Worm (Caenorhabditis elegans) whole organism, midembryonic: ENCODE measurements around the gene tat-4.

Experiments used
- T22C8.4 ChIP-seq: fragments of 200-800 bp; sonication (Bioruptor generic); IDR thresholded peaks from 2 replicates; pipeline ENCODE4 v1.3.6; 2022; ENCODE audit warnings: missing genetic modification characterization, missing compliant biosample characterization
- cog-1 ChIP-seq: sonication (generic microtip); optimal IDR thresholded peaks from 2 replicates; lab custom pipeline; 2016; ENCODE audit warnings: missing genetic modification characterization, missing compliant biosample characterization
- flt-1 ChIP-seq: fragments of 200-800 bp; sonication (Bioruptor generic); IDR thresholded peaks from 2 replicates; pipeline ENCODE4 v1.3.6; 2022; ENCODE audit warnings: missing genetic modification characterization, missing compliant biosample characterization
- klf-2 ChIP-seq: fragments of 200-800 bp; sonication (Bioruptor generic); conservative IDR thresholded peaks from 2 replicates; pipeline ENCODE4 v1.3.6; 2022; ENCODE audit warnings: missing genetic modification reagents, missing genetic modification characterization, missing compliant biosample characterization
- med-1 ChIP-seq: sonication (generic microtip); optimal IDR thresholded peaks from 2 replicates; lab custom pipeline; 2017; ENCODE audit warnings: missing genetic modification characterization, mild to moderate bottlenecking, missing compliant biosample characterization, antibody characterized with exemption, missing genetic modification reagents; ENCODE audit not compliant: insufficient read depth
- ref-1 ChIP-seq: fragments of 200-800 bp; sonication (Bioruptor generic); conservative IDR thresholded peaks from 2 replicates; pipeline ENCODE4 v1.3.6; 2022; ENCODE audit warnings: missing genetic modification reagents, missing genetic modification characterization, missing compliant biosample characterization
- tab-1 ChIP-seq: fragments of 200-800 bp; sonication (Bioruptor generic); IDR thresholded peaks from 2 replicates; pipeline ENCODE4 v1.3.6; 2022; ENCODE audit warnings: missing genetic modification characterization, missing compliant biosample characterization
- ztf-23 ChIP-seq: fragments of 200-800 bp; sonication (Bioruptor generic); IDR thresholded peaks from 2 replicates; pipeline ENCODE4 v1.3.6; 2022; ENCODE audit warnings: missing genetic modification reagents, missing genetic modification characterization, missing compliant biosample characterization
- ztf-29 ChIP-seq: fragments of 200-800 bp; sonication (Bioruptor generic); IDR thresholded peaks from 2 replicates; pipeline ENCODE4 v1.3.6; 2022; ENCODE audit warnings: missing genetic modification reagents, missing genetic modification characterization, missing compliant biosample characterization

Gene tat-4

DNA sequence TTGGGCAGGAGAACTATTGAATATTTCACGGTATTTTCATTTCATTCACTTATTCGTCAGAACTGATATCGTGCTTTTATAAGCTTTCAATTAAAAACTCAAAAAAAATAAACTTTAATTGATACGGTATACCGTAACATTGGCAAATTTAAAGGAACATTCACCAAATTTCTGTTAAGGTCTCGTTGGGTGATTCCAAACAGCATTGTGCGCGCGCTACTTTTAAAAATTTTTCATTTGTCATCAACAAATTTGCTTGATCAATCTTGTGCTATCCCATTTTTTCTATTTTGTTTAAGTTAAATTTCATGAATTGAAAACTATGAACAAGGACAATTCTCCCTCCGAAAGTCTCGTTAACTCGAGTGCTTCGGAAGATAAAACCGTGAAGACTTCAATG is 45.6 kb downstream of the tat-4 start, which contains the start of gene szy-4:
TSS of gene szy-4 (plus strand) at position 229 of the 400 bp plus-strand sequence.
- TF ChIP-seq tab-1 (no peak), T22C8.4 (no peak), ztf-29 (GFP tag; lab: Robert Waterston, UW) (no peak), klf-2 (GFP tag; lab: Robert Waterston, UW) (no peak), ztf-23 (GFP tag; lab: Robert Waterston, UW) (no peak), med-1 (GFP tag; lab: Kevin White, UChicago) (no peak), cog-1 (tag; lab: Kevin White, UChicago) (no peak), ref-1 (GFP tag; lab: Robert Waterston, UW) (no peak), flt-1 (no peak)

DNA sequence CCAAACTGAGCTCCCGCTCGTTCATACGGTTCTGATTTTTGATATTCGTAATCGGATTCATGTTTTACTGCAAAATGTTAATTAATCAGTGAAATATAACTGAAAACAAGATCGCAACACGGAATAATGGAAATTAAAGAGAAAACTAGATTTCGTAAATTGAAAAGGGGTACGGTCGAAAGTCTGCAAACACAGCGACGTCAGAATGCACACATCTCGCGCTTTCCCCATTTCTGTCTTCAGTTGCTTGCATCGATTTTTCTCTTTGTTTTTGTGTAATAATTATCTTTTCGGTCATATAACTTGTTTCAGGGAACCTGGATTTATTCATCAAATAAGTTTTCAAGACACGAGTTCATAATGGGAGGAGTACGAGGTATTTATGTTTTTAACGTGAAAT is 47.2 kb downstream of the tat-4 start, which contains the start of the genes rbmx-2 and C30B5.2:
TSS of gene rbmx-2 (minus strand) at position 74 of the 400 bp plus-strand sequence.
TSS of gene C30B5.2 (plus strand) at position 306 of the 400 bp plus-strand sequence.
- TF ChIP-seq T22C8.4: peak; percentile 62
- TF ChIP-seq klf-2 (GFP tag; lab: Robert Waterston, UW): no peak
- TF ChIP-seq ref-1 (GFP tag; lab: Robert Waterston, UW): no peak
- TF ChIP-seq cog-1 (tag; lab: Kevin White, UChicago): no peak
- no peak for TF ChIP-seq tab-1
- no peak for TF ChIP-seq ztf-29 (GFP tag; lab: Robert Waterston, UW)
- TF ChIP-seq med-1 (GFP tag; lab: Kevin White, UChicago): no peak
- no peak for TF ChIP-seq flt-1
- TF ChIP-seq ztf-23 (GFP tag; lab: Robert Waterston, UW): peak; percentile 36; the same call in 1 of the 2 replicates

DNA sequence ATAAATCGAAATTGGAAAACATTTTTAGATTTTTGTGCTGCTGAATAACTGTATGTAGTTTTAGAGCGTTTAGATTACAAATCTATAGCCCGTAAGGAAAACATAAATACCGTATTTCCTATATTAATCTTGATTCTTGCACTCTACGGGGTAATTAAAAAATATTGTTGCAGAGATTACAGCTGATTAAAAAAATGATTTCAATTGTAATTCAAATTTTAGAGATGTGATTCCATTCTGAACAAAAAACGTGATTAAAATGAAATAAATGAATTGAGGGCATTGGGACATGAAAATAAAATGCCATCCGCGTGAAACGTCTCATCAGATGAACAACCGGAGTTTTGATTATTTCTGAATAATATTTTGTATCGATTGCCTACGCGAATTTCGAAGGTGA is 51.6 kb downstream of the tat-4 start, which contains the start of gene cpb-2:
TSS of gene cpb-2 (plus strand) at position 301 of the 400 bp plus-strand sequence.
- TF ChIP-seq med-1 (GFP tag; lab: Kevin White, UChicago) (no peak), flt-1 (no peak), cog-1 (tag; lab: Kevin White, UChicago) (no peak), klf-2 (GFP tag; lab: Robert Waterston, UW) (no peak), T22C8.4 (no peak), tab-1 (no peak), ztf-23 (GFP tag; lab: Robert Waterston, UW) (no peak), ztf-29 (GFP tag; lab: Robert Waterston, UW) (no peak), ref-1 (GFP tag; lab: Robert Waterston, UW) (no peak)

DNA sequence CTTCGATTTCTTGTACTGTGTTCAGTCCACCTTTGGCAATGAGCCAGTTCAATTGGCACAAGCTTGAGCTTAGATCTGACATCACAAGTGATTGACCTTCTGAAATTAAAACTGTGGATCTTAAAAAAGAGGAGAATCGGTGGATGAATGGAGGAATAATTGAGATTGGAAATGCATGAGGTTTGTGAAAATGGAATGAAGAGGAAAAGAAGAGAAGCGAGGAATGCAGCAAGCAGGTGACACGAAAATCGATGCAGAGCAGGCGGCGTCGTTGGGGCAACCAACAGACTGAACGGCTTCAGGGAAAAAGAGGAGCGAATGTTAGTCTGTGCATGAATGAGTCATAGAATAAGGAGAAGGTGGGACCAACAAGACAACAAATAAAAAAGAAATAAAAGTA is 52.8 kb downstream of the tat-4 start, which contains the start of gene fkh-8:
TSS of gene fkh-8 (minus strand) at position 101 of the 400 bp plus-strand sequence.
- TF ChIP-seq ztf-29 (GFP tag; lab: Robert Waterston, UW) (no peak), ref-1 (GFP tag; lab: Robert Waterston, UW) (no peak), tab-1 (no peak), med-1 (GFP tag; lab: Kevin White, UChicago) (no peak), klf-2 (GFP tag; lab: Robert Waterston, UW) (no peak), cog-1 (tag; lab: Kevin White, UChicago) (no peak), T22C8.4 (no peak), ztf-23 (GFP tag; lab: Robert Waterston, UW) (no peak), flt-1 (no peak)

DNA sequence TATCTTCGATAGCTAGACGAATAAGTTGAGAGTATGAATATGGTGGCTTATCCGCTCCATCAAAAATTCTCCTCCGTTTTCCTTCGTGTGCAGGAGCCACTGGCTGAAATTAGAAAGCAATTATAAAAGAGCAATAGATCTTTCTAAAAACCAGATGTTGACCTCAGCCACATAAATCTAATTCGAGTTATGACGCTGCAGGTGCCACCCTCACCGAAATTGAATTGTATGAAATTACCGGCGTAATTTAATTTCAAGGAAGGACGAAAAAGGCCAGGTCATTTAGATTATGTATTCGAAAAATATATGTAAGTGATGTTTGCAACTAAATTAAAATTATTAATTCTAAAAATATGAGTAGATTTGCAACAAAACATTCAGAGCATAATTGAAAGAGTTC is 53.3 kb downstream of the tat-4 start:
- TF ChIP-seq klf-2 (GFP tag; lab: Robert Waterston, UW) (no peak), flt-1 (no peak), ref-1 (GFP tag; lab: Robert Waterston, UW) (no peak), ztf-29 (GFP tag; lab: Robert Waterston, UW) (no peak), tab-1 (no peak), med-1 (GFP tag; lab: Kevin White, UChicago) (no peak), cog-1 (tag; lab: Kevin White, UChicago) (no peak), ztf-23 (GFP tag; lab: Robert Waterston, UW) (no peak)
